Fruit fly (Drosophila melanogaster): ENCODE data around the gene Hsp68.

- TF ChIP-seq CG8301 (tag; optimal IDR thresholded peaks at IDR 0.05) (no peak), CG4496 (GFP tag; IDR thresholded peaks at IDR 0.05) (no peak), rn (GFP tag; IDR thresholded peaks at IDR 0.05) (no peak), gl (tag; optimal IDR thresholded peaks at IDR 0.05) (no peak), Ets98B (GFP tag; IDR thresholded peaks at IDR 0.05) (no peak), Pif1B (GFP tag; optimal IDR thresholded peaks at IDR 0.05) (no peak), D1 (tag; optimal IDR thresholded peaks at IDR 0.05) (no peak), CG13204 (GFP tag; optimal IDR thresholded peaks at IDR 0.05) (no peak), CG12605 (GFP tag; IDR thresholded peaks at IDR 0.05) (no peak), EcR (GFP tag; optimal IDR thresholded peaks at IDR 0.05) (no peak), CG17806 (tag; optimal IDR thresholded peaks at IDR 0.05) (no peak), CG15710 (tag; optimal IDR thresholded peaks at IDR 0.05) (no peak), CG14655 (GFP tag; optimal IDR thresholded peaks at IDR 0.05) (no peak)
Observed at dm6 chr3R:24103708-24104107, 46.6 kb upstream of the Hsp68 start.
